Fruit fly (Drosophila melanogaster) whole organism, pupa: ENCODE results near the gene dmrt93B.

Experiments used
- CG10348 ChIP-seq: fragments of 200-800 bp; sonication (Bioruptor generic); IDR thresholded peaks from 2 replicates; pipeline ENCODE4 v1.3.6; 2022; ENCODE audit warnings: missing biosample characterization, missing genetic modification characterization
- CG12605 ChIP-seq: fragments of 200-800 bp; sonication (Bioruptor generic); IDR thresholded peaks from 2 replicates; pipeline ENCODE4 v1.3.6; 2022; ENCODE audit warnings: missing biosample characterization, missing genetic modification characterization
- CG13204 ChIP-seq: fragments of 200-800 bp; sonication (Bioruptor generic); optimal IDR thresholded peaks from 2 replicates; lab custom pipeline; 2018; ENCODE audit warnings: missing biosample characterization, mild to moderate bottlenecking, missing genetic modification characterization, moderate library complexity
- CG14655 ChIP-seq: fragments of 200-800 bp; sonication (Bioruptor generic); optimal IDR thresholded peaks from 3 replicates; lab custom pipeline; 2017; ENCODE audit warnings: mild to moderate bottlenecking, missing biosample characterization, missing genetic modification reagents, missing genetic modification characterization
- CG15710 ChIP-seq: fragments of 200-800 bp; sonication (Bioruptor generic); optimal IDR thresholded peaks from 2 replicates; lab custom pipeline; 2018; ENCODE audit warnings: missing biosample characterization, mild to moderate bottlenecking, missing genetic modification characterization, moderate library complexity
- CG17806 ChIP-seq: fragments of 200-800 bp; sonication (Bioruptor generic); optimal IDR thresholded peaks from 2 replicates; lab custom pipeline; 2018; ENCODE audit warnings: missing biosample characterization, mild to moderate bottlenecking, missing genetic modification characterization, moderate library complexity
- CG32121 ChIP-seq: fragments of 200-800 bp; sonication (Bioruptor generic); IDR thresholded peaks from 2 replicates; pipeline ENCODE4 v1.3.6; 2022; ENCODE audit warnings: missing biosample characterization, missing genetic modification characterization
- CG34367 ChIP-seq: fragments of 200-800 bp; sonication (Bioruptor generic); optimal IDR thresholded peaks from 2 replicates; lab custom pipeline; 2018; ENCODE audit warnings: missing biosample characterization, mild to moderate bottlenecking, missing genetic modification characterization
- CG4496 ChIP-seq: fragments of 200-800 bp; sonication (Bioruptor generic); IDR thresholded peaks from 3 replicates; pipeline ENCODE4 v1.3.6; 2022; ENCODE audit warnings: missing biosample characterization, missing genetic modification characterization
- CG8159 ChIP-seq: fragments of 200-800 bp; sonication (Bioruptor generic); optimal IDR thresholded peaks from 3 replicates; lab custom pipeline; 2018; ENCODE audit warnings: missing biosample characterization, mild to moderate bottlenecking, missing genetic modification characterization, moderate library complexity
- CG8301 ChIP-seq: fragments of 200-800 bp; sonication (Bioruptor generic); optimal IDR thresholded peaks from 2 replicates; lab custom pipeline; 2018; ENCODE audit warnings: missing biosample characterization, mild to moderate bottlenecking, missing genetic modification characterization
- CG9948 ChIP-seq: fragments of 200-800 bp; sonication (Bioruptor generic); optimal IDR thresholded peaks from 2 replicates; lab custom pipeline; 2018; ENCODE audit warnings: missing biosample characterization, mild to moderate bottlenecking, missing genetic modification characterization, moderate library complexity
- D1 ChIP-seq: fragments of 200-800 bp; sonication (Bioruptor generic); optimal IDR thresholded peaks from 2 replicates; lab custom pipeline; 2018; ENCODE audit warnings: missing biosample characterization, mild to moderate bottlenecking, missing genetic modification characterization, moderate library complexity
- EcR ChIP-seq: fragments of 200-800 bp; sonication (Bioruptor generic); optimal IDR thresholded peaks from 3 replicates; lab custom pipeline; 2019; ENCODE audit warnings: missing biosample characterization, missing genetic modification characterization, mild to moderate bottlenecking, moderate library complexity, missing genetic modification reagents
- Ets98B ChIP-seq: fragments of 200-800 bp; sonication (Bioruptor generic); IDR thresholded peaks from 2 replicates; pipeline ENCODE4 v1.3.6; 2022; ENCODE audit warnings: missing biosample characterization, missing genetic modification characterization
- Pif1A ChIP-seq: fragments of 200-800 bp; sonication (Bioruptor generic); optimal IDR thresholded peaks from 3 replicates; lab custom pipeline; 2016; ENCODE audit warnings: missing biosample characterization, missing genetic modification characterization
- Pif1B ChIP-seq: fragments of 200-800 bp; sonication (Bioruptor generic); optimal IDR thresholded peaks from 3 replicates; lab custom pipeline; 2016; ENCODE audit warnings: missing biosample characterization, missing genetic modification characterization
- Snoo ChIP-seq: fragments of 200-800 bp; sonication (Bioruptor generic); optimal IDR thresholded peaks from 3 replicates; lab custom pipeline; 2017; ENCODE audit warnings: missing biosample characterization, mild to moderate bottlenecking, missing genetic modification characterization, inconsistent platforms
- fd96Ca ChIP-seq: fragments of 200-800 bp; sonication (Bioruptor generic); IDR thresholded peaks from 3 replicates; pipeline ENCODE4 v1.3.6; 2022; ENCODE audit warnings: missing biosample characterization, missing genetic modification characterization
- gl ChIP-seq: fragments of 200-800 bp; sonication (Bioruptor generic); optimal IDR thresholded peaks from 2 replicates; lab custom pipeline; 2018; ENCODE audit warnings: missing biosample characterization, mild to moderate bottlenecking, missing genetic modification characterization
- rn ChIP-seq: fragments of 200-800 bp; sonication (Bioruptor generic); IDR thresholded peaks from 2 replicates; pipeline ENCODE4 v1.3.6; 2022; ENCODE audit warnings: missing biosample characterization, missing genetic modification characterization

Gene dmrt93B

dm6 chr3R:21063433-21063832 is 10.4 kb upstream of the dmrt93B start:
- no peak for TF ChIP-seq Pif1B (GFP tag; lab: Kevin White, UChicago)
- no peak for TF ChIP-seq CG34367 (tag; lab: Kevin White, UChicago)
- TF ChIP-seq CG15710 = no peak
- no peak for TF ChIP-seq CG12605 (GFP tag; lab: Robert Waterston, UW)
- no peak for TF ChIP-seq EcR
- TF ChIP-seq CG17806 = no peak
- TF ChIP-seq CG13204 (GFP tag; lab: Kevin White, UChicago) = no peak
- no peak for TF ChIP-seq rn (GFP tag; lab: Robert Waterston, UW)
- no peak for TF ChIP-seq D1
- TF ChIP-seq fd96Ca (GFP tag; lab: Robert Waterston, UW) = no peak
- no peak for TF ChIP-seq Pif1A
- no peak for TF ChIP-seq CG10348
- no peak for TF ChIP-seq CG8301
- no peak for TF ChIP-seq CG4496
- no peak for TF ChIP-seq CG14655
- TF ChIP-seq CG8159 (tag; lab: Kevin White, UChicago) = no peak
- no peak for TF ChIP-seq gl (tag; lab: Kevin White, UChicago)
- TF ChIP-seq CG32121 (GFP tag; lab: Robert Waterston, UW) = no peak
- no peak for TF ChIP-seq CG9948
- TF ChIP-seq Ets98B (GFP tag; lab: Robert Waterston, UW) = no peak

DNA sequence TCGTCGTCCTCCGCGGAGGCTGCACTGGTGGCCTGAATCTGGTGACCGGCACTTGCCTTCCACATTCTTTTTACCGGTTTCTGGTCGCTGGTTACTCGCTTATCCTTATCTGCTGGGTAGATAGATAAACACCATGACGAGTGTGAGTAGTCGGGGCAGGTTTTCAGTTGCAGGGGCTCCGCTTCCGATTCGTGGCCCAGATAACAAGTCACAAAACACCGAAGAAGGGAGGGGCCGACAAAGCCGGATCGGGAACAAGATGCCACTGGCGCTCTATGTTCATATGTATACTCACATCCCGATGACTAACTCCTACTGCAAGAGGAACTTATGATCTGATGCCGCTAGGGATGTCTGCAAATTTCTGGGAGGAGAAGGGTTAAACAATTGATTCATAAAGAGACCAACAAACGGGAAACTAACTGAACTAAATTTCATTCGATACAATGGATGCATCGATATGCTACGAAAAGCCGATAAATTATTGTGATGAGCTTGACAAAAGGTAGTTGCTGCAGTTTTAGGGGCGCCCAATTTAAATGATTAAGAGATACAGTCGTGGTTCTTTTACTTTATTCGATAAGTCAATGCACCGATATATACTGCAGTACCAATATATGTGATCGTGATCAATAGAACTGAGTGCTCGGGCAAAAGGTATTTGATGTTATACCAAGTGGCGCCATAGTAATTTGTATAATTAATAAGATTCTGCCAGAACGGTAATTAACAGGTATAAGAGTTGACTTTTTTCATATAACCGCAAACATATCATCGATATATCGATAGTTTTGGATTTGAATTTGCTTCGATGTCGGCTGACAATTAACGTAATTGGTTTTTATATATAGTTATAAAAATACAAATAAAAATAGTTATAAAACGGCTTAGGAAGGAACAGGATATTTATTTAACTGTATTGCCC is 9.5 kb upstream of the dmrt93B start, which contains the start of gene Cortactin:
Gene Cortactin, minus strand, starts transcription at position 472 of the 925 bp plus-strand sequence.
- peak; percentile 41 for TF ChIP-seq EcR
- no peak for TF ChIP-seq Pif1B (GFP tag; lab: Kevin White, UChicago)

dm6 chr3R:21065010-21065695 is 8.7 kb upstream of the dmrt93B start, which contains the start of gene AnxB9:
Gene AnxB9, plus strand, starts transcription at chr3R:21065241.
- TF ChIP-seq CG12605 (GFP tag; lab: Robert Waterston, UW) = peak; percentile 51; the same call in 1 of the 2 replicates
- TF ChIP-seq rn (GFP tag; lab: Robert Waterston, UW) = no peak
- TF ChIP-seq CG17806 = peak; percentile 4
- no peak for TF ChIP-seq CG14655
- TF ChIP-seq CG13204 (GFP tag; lab: Kevin White, UChicago) = no peak
- TF ChIP-seq CG32121 (GFP tag; lab: Robert Waterston, UW) = peak; percentile 51; the same call in 1 of the 2 replicates
- TF ChIP-seq gl (tag; lab: Kevin White, UChicago) = no peak
- no peak for TF ChIP-seq CG8159 (tag; lab: Kevin White, UChicago)
- peak; percentile 32 for TF ChIP-seq Pif1A
- no peak for TF ChIP-seq D1
- TF ChIP-seq CG8301 = no peak
- TF ChIP-seq CG15710 = peak; percentile 3
- no peak for TF ChIP-seq fd96Ca (GFP tag; lab: Robert Waterston, UW)
- TF ChIP-seq CG34367 (tag; lab: Kevin White, UChicago) = no peak
- TF ChIP-seq Ets98B (GFP tag; lab: Robert Waterston, UW) = peak; percentile 47
- TF ChIP-seq Pif1B (GFP tag; lab: Kevin White, UChicago) = peak; percentile 25
- no peak for TF ChIP-seq CG10348
- peak; percentile 12 for TF ChIP-seq Snoo (tag; lab: Kevin White, UChicago)
- TF ChIP-seq EcR = peak; percentile 3
- TF ChIP-seq CG4496 = peak; percentile 56; the same call in 1 of the 3 replicates
- TF ChIP-seq CG9948 = no peak
- TF ChIP-seq, all 21 proteins: peak for 10

- TF ChIP-seq Ets98B (GFP tag; lab: Robert Waterston, UW) (no peak), CG4496 (peak; percentile 46; the same call in 2 of the 3 replicates), CG32121 (GFP tag; lab: Robert Waterston, UW) (peak; percentile 48)
- TF ChIP-seq, all 21 proteins: peak for 2
Measured at dm6 chr3R:21065696-21066080, 8.1 kb upstream of the dmrt93B start.

DNA sequence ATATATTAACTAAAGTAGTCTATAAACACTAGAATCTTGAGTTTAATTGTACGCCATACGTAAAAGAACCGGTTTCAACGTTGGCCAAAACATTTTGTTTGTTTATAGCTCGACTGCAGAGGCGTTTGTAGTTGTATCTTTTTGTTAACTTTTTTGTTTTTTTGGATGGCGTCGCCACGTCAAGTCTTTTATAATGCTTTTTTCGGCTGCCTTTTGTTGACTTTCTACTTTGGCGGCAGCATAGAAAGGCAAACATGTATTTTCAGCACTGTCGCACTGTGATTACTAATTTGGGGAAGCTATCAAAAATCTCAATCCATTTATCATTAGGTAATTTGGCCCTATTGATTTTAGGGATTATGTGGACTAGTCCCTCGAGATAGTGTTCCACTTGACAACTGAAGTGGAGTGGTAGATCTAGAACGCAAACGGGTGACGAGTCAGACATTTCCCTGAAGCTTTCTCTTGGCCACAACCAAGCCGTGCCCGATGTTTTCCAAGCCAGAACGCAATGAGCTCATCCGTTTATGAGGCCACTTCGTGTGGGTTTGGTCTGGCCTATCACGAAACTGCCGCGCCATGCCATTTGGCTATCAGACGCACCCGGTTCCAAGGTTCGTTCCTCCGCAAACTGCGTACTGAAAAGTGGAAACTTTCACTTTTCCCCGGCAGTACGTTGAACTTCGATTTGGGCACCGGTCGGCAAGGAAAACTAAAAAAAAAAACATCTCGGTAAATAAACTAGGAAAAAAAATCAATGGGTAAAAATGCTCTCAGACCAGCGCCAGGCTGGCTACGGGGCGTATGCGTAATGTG is 7.1 kb upstream of the dmrt93B start:
- TF ChIP-seq Pif1B (GFP tag; lab: Kevin White, UChicago) (no peak), CG12605 (GFP tag; lab: Robert Waterston, UW) (0 out of 2 replicates have a peak, but pooled peaks have one; percentile 13), CG4496 (peak; percentile 62; the same call in 2 of the 3 replicates)

DNA sequence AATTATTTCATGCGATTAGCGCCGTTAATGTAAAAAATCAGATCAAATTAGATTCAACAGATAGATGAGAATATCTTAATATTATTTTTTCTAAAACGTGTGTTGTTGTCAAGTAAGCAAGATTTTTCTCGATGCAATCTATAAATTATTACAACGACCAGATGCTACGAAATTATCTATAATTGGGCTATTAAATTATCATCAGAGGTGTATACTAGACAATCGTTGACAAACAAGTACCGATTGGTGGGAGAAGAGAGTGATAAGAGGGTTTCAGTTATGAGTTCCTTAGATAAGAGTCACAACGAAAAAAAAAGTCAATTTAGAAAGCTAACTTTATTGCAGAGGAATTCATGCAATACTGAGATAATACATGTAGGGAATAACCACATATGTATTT is 6.3 kb upstream of the dmrt93B start:
- TF ChIP-seq CG17806 = no peak
- TF ChIP-seq rn (GFP tag; lab: Robert Waterston, UW) = no peak
- no peak for TF ChIP-seq Pif1B (GFP tag; lab: Kevin White, UChicago)
- no peak for TF ChIP-seq EcR
- TF ChIP-seq CG4496 = no peak
- TF ChIP-seq CG14655 = no peak
- no peak for TF ChIP-seq CG9948
- no peak for TF ChIP-seq CG8159 (tag; lab: Kevin White, UChicago)
- no peak for TF ChIP-seq D1
- no peak for TF ChIP-seq CG13204 (GFP tag; lab: Kevin White, UChicago)
- TF ChIP-seq gl (tag; lab: Kevin White, UChicago) = no peak
- TF ChIP-seq CG12605 (GFP tag; lab: Robert Waterston, UW) = no peak
- TF ChIP-seq Pif1A = no peak
- no peak for TF ChIP-seq CG32121 (GFP tag; lab: Robert Waterston, UW)
- TF ChIP-seq Ets98B (GFP tag; lab: Robert Waterston, UW) = no peak
- no peak for TF ChIP-seq Snoo (tag; lab: Kevin White, UChicago)
- TF ChIP-seq fd96Ca (GFP tag; lab: Robert Waterston, UW) = no peak
